Worm (Caenorhabditis elegans) whole organism, L3 larva: ENCODE results near the gene Y39F10A.1.

ENCODE experiments used
- R02D3.7 ChIP-seq: fragments of 150-350 bp; optimal IDR thresholded peaks from 2 replicates; lab custom pipeline; 2014; ENCODE audit warnings: missing biosample characterization, missing genetic modification characterization
- aly-2 ChIP-seq: fragments of 150-350 bp; optimal IDR thresholded peaks from 2 replicates; lab custom pipeline; 2014; ENCODE audit warnings: missing biosample characterization, missing genetic modification characterization
- ceh-28 ChIP-seq: fragments of 150-350 bp; optimal IDR thresholded peaks from 2 replicates; lab custom pipeline; 2014; ENCODE audit warnings: missing biosample characterization, missing genetic modification reagents, missing genetic modification characterization
- ceh-9 ChIP-seq: sonication (generic microtip); optimal IDR thresholded peaks from 2 replicates; lab custom pipeline; 2018; ENCODE audit warnings: missing biosample characterization, missing genetic modification characterization
- elt-2 ChIP-seq: sonication (generic microtip); optimal IDR thresholded peaks from 2 replicates; lab custom pipeline; 2016; ENCODE audit warnings: missing genetic modification reagents, mild to moderate bottlenecking, missing genetic modification characterization, missing compliant biosample characterization
- nhr-11 ChIP-seq: fragments of 150-350 bp; optimal IDR thresholded peaks from 2 replicates; lab custom pipeline; 2014; ENCODE audit warnings: missing biosample characterization, missing genetic modification characterization
- nhr-28 ChIP-seq: fragments of 150-350 bp; optimal IDR thresholded peaks from 2 replicates; lab custom pipeline; 2014; ENCODE audit warnings: missing biosample characterization, missing genetic modification characterization
- unc-62 ChIP-seq: fragments of 150-350 bp; sonication (generic microtip); optimal IDR thresholded peaks from 4 replicates; lab custom pipeline; 2014; ENCODE audit warnings: missing biosample characterization, missing genetic modification reagents, missing genetic modification characterization
- ztf-4 ChIP-seq: fragments of 150-350 bp; optimal IDR thresholded peaks from 2 replicates; lab custom pipeline; 2014; ENCODE audit warnings: missing biosample characterization, missing genetic modification characterization

DNA sequence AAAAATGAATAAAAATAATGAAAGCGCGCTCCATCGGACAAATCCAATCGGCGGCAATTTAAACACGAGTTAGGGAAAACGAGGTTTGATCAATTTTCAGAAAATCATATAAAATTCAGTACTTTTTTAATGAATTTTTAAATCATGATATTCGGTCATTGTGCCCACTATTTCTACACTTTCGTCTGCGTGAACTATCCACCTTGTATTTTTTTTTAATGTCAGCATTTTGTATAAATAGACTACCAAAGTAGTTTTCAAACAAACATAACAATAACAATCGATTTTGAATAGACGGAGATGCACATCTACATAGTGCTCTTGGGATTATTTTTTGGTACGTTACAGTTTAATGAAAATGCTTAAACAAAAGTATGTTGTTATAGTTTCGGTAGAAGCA, 13.0 kb downstream of the Y39F10A.1 start, which contains the start of gene F46F5.15:
- TF ChIP-seq nhr-11 (tag; lab: Kevin White, UChicago) (no peak), elt-2 (tag; lab: Kevin White, UChicago) (no peak), ceh-9 (tag; lab: Kevin White, UChicago) (no peak), aly-2 (tag; lab: Kevin White, UChicago) (no peak), R02D3.7 (no peak), unc-62 (GFP tag; lab: Kevin White, UChicago) (no peak), nhr-28 (tag; lab: Kevin White, UChicago) (no peak), ztf-4 (tag; lab: Kevin White, UChicago) (no peak), ceh-28 (tag; lab: Kevin White, UChicago) (no peak)
